Worm (Caenorhabditis elegans) whole organism, L1 larva: ENCODE data around the gene egl-6.

Experiments used
- C16A3.4 ChIP-seq: fragments of 150-350 bp; optimal IDR thresholded peaks from 2 replicates; lab custom pipeline; 2014; ENCODE audit warnings: missing biosample characterization, missing genetic modification characterization
- C34B4.2 ChIP-seq: sonication (generic microtip); optimal IDR thresholded peaks from 2 replicates; lab custom pipeline; 2017; ENCODE audit warnings: mild to moderate bottlenecking, missing genetic modification characterization, missing compliant biosample characterization
- Y116A8C.19 ChIP-seq: sonication (generic microtip); optimal IDR thresholded peaks from 2 replicates; lab custom pipeline; 2016; ENCODE audit warnings: missing compliant biosample characterization, missing genetic modification characterization, borderline replicate concordance
- alr-1 ChIP-seq: fragments of 200-800 bp; sonication (Bioruptor generic); optimal IDR thresholded peaks from 2 replicates; lab custom pipeline; 2018; ENCODE audit warnings: borderline replicate concordance, mild to moderate bottlenecking, missing genetic modification characterization, missing compliant biosample characterization
- ama-1 ChIP-seq: fragments of 150-350 bp; optimal IDR thresholded peaks from 2 replicates; lab custom pipeline; 2014
- blmp-1 ChIP-seq: fragments of 150-350 bp; optimal IDR thresholded peaks from 2 replicates; lab custom pipeline; 2014; ENCODE audit warnings: missing biosample characterization, missing genetic modification characterization
- ceh-63 ChIP-seq: fragments of 200-800 bp; sonication (Bioruptor generic); optimal IDR thresholded peaks from 2 replicates; lab custom pipeline; 2018; ENCODE audit warnings: mild to moderate bottlenecking, missing genetic modification characterization, missing compliant biosample characterization
- ceh-88 ChIP-seq: fragments of 200-800 bp; sonication (Bioruptor generic); IDR thresholded peaks from 2 replicates; pipeline ENCODE4 v1.3.6; 2022; ENCODE audit warnings: missing genetic modification characterization, missing compliant biosample characterization
- ces-1 ChIP-seq: fragments of 150-350 bp; optimal IDR thresholded peaks from 2 replicates; lab custom pipeline; 2014; ENCODE audit warnings: missing biosample characterization, missing genetic modification reagents, missing genetic modification characterization
- efl-3 ChIP-seq: fragments of 200-800 bp; sonication (Bioruptor generic); optimal IDR thresholded peaks from 2 replicates; lab custom pipeline; 2018; ENCODE audit warnings: mild to moderate bottlenecking, missing genetic modification characterization, missing compliant biosample characterization
- egl-27 ChIP-seq, 2 experiments: fragments of 150-350 bp in 1 of 2; sonication (generic microtip); optimal IDR thresholded peaks; 3 replicates each; lab custom pipeline; 2017 to 2018; ENCODE audit warnings: missing biosample characterization in 2 of 2, missing genetic modification characterization in 2 of 2, missing genetic modification reagents in 2 of 2
- elt-2 ChIP-seq: sonication (generic microtip); optimal IDR thresholded peaks from 2 replicates; lab custom pipeline; 2016; ENCODE audit warnings: missing genetic modification characterization, mild to moderate bottlenecking, inconsistent platforms, missing compliant biosample characterization, missing genetic modification reagents
- elt-3 ChIP-seq, 6 experiments: fragments of 150-350 bp in 1 of 6; sonication (generic microtip); optimal IDR thresholded peaks; 2 replicates each; lab custom pipeline; 2017 to 2018; ENCODE audit warnings: missing biosample characterization in 6 of 6, missing genetic modification characterization in 6 of 6, inconsistent platforms in 1 of 6
- fkh-10 ChIP-seq: sonication (generic microtip); optimal IDR thresholded peaks from 2 replicates; lab custom pipeline; 2017; ENCODE audit warnings: missing biosample characterization, missing genetic modification reagents, missing genetic modification characterization
- fkh-4 ChIP-seq: sonication (generic microtip); optimal IDR thresholded peaks from 2 replicates; lab custom pipeline; 2016; ENCODE audit warnings: missing compliant biosample characterization, missing genetic modification characterization, borderline replicate concordance
- grh-1 ChIP-seq: fragments of 200-800 bp; sonication (Bioruptor generic); IDR thresholded peaks from 2 replicates; pipeline ENCODE4 v1.3.6; 2022; ENCODE audit warnings: missing genetic modification reagents, missing genetic modification characterization, missing compliant biosample characterization
- hlh-4 ChIP-seq: sonication (generic microtip); optimal IDR thresholded peaks from 2 replicates; lab custom pipeline; 2016; ENCODE audit warnings: mild to moderate bottlenecking, missing genetic modification characterization, missing compliant biosample characterization
- hpl-2 ChIP-seq: fragments of 150-350 bp; optimal IDR thresholded peaks from 2 replicates; lab custom pipeline; 2014; ENCODE audit warnings: missing biosample characterization, missing genetic modification reagents, missing genetic modification characterization
- isw-1 ChIP-seq: fragments of 200-800 bp; sonication (Bioruptor generic); IDR thresholded peaks from 2 replicates; pipeline ENCODE4 v1.3.6; 2022; ENCODE audit warnings: missing genetic modification characterization, missing compliant biosample characterization
- jun-1 ChIP-seq: fragments of 150-350 bp; optimal IDR thresholded peaks from 2 replicates; lab custom pipeline; 2014; ENCODE audit warnings: missing biosample characterization, missing genetic modification reagents, missing genetic modification characterization
- lin-13 ChIP-seq: fragments of 150-350 bp; optimal IDR thresholded peaks from 2 replicates; lab custom pipeline; 2014; ENCODE audit warnings: missing biosample characterization, missing genetic modification reagents, missing genetic modification characterization
- lin-14 ChIP-seq: fragments of 200-800 bp; sonication (Bioruptor generic); optimal IDR thresholded peaks from 2 replicates; lab custom pipeline; 2018; ENCODE audit warnings: mild to moderate bottlenecking, missing genetic modification characterization, moderate library complexity, missing compliant biosample characterization
- lin-15B ChIP-seq: fragments of 150-350 bp; sonication (generic microtip); optimal IDR thresholded peaks from 3 replicates; lab custom pipeline; 2014; ENCODE audit warnings: missing biosample characterization, missing genetic modification characterization
- lin-35 ChIP-seq, 2 experiments: fragments of 150-350 bp; optimal IDR thresholded peaks; 2 replicates each; lab custom pipeline; 2014; ENCODE audit warnings: missing biosample characterization in 2 of 2, missing genetic modification characterization in 2 of 2, missing genetic modification reagents in 2 of 2
- lir-3 ChIP-seq: sonication (generic microtip); optimal IDR thresholded peaks from 2 replicates; lab custom pipeline; 2016; ENCODE audit warnings: mild to moderate bottlenecking, missing genetic modification characterization, moderate library complexity, missing compliant biosample characterization; ENCODE audit not compliant: poor library complexity
- lsy-2 ChIP-seq, 2 experiments: fragments of 150-350 bp; optimal IDR thresholded peaks; 2 replicates each; lab custom pipeline; 2014; ENCODE audit warnings: missing biosample characterization in 2 of 2, missing genetic modification characterization in 2 of 2
- mab-9 ChIP-seq: fragments of 200-800 bp; sonication (Bioruptor generic); IDR thresholded peaks from 2 replicates; pipeline ENCODE4 v1.3.6; 2022; ENCODE audit warnings: missing genetic modification reagents, missing genetic modification characterization, missing compliant biosample characterization
- mef-2 ChIP-seq: fragments of 150-350 bp; optimal IDR thresholded peaks from 2 replicates; lab custom pipeline; 2014; ENCODE audit warnings: missing biosample characterization, missing genetic modification characterization
- mep-1 ChIP-seq: fragments of 150-350 bp; optimal IDR thresholded peaks from 2 replicates; lab custom pipeline; 2014; ENCODE audit warnings: missing biosample characterization, missing genetic modification characterization
- nhr-11 ChIP-seq: fragments of 150-350 bp; optimal IDR thresholded peaks from 2 replicates; lab custom pipeline; 2014; ENCODE audit warnings: missing biosample characterization, missing genetic modification characterization
- nhr-12 ChIP-seq: sonication (generic microtip); optimal IDR thresholded peaks from 2 replicates; lab custom pipeline; 2017; ENCODE audit warnings: missing biosample characterization, missing genetic modification characterization
- nhr-20 ChIP-seq: sonication (generic microtip); optimal IDR thresholded peaks from 2 replicates; lab custom pipeline; 2016; ENCODE audit warnings: mild to moderate bottlenecking, missing genetic modification characterization, missing compliant biosample characterization
- nhr-237 ChIP-seq: fragments of 150-350 bp; optimal IDR thresholded peaks from 2 replicates; lab custom pipeline; 2014; ENCODE audit warnings: missing biosample characterization, missing genetic modification characterization
- nhr-47 ChIP-seq: sonication (generic microtip); optimal IDR thresholded peaks from 2 replicates; lab custom pipeline; 2016; ENCODE audit warnings: mild to moderate bottlenecking, missing genetic modification characterization, moderate library complexity, missing compliant biosample characterization
- nhr-71 ChIP-seq: sonication (generic microtip); optimal IDR thresholded peaks from 2 replicates; lab custom pipeline; 2016; ENCODE audit warnings: mild to moderate bottlenecking, missing genetic modification characterization, moderate library complexity, missing compliant biosample characterization
- nhr-76 ChIP-seq: sonication (generic microtip); optimal IDR thresholded peaks from 2 replicates; lab custom pipeline; 2017; ENCODE audit warnings: missing biosample characterization, missing genetic modification characterization
- nhr-85 ChIP-seq: sonication (generic microtip); peaks from one replicate; lab custom pipeline; 2016; ENCODE audit warnings: missing genetic modification characterization, inconsistent platforms, missing compliant biosample characterization
- nhr-90 ChIP-seq: sonication (generic microtip); optimal IDR thresholded peaks from 2 replicates; lab custom pipeline; 2016; ENCODE audit warnings: mild to moderate bottlenecking, missing genetic modification characterization, missing compliant biosample characterization; ENCODE audit not compliant: poor library complexity
- pag-3 ChIP-seq: sonication (generic microtip); optimal IDR thresholded peaks from 2 replicates; lab custom pipeline; 2017; ENCODE audit warnings: missing genetic modification characterization, mild to moderate bottlenecking, missing compliant biosample characterization, antibody characterized with exemption, borderline replicate concordance; ENCODE audit not compliant: insufficient read depth
- pax-3 ChIP-seq: fragments of 200-800 bp; sonication (Bioruptor generic); optimal IDR thresholded peaks from 2 replicates; lab custom pipeline; 2018; ENCODE audit warnings: mild to moderate bottlenecking, missing genetic modification characterization, moderate library complexity, missing compliant biosample characterization
- pqm-1 ChIP-seq: sonication (generic microtip); optimal IDR thresholded peaks from 3 replicates; lab custom pipeline; 2017; ENCODE audit warnings: missing biosample characterization, missing genetic modification characterization
- rnt-1 ChIP-seq: sonication (generic microtip); optimal IDR thresholded peaks from 2 replicates; lab custom pipeline; 2016; ENCODE audit warnings: mild to moderate bottlenecking, missing genetic modification characterization, moderate library complexity, missing compliant biosample characterization
- snpc-4 ChIP-seq: fragments of 150-350 bp; optimal IDR thresholded peaks from 2 replicates; lab custom pipeline; 2014; ENCODE audit warnings: missing biosample characterization, missing genetic modification characterization
- sox-4 ChIP-seq: sonication (generic microtip); optimal IDR thresholded peaks from 2 replicates; lab custom pipeline; 2016; ENCODE audit warnings: missing genetic modification characterization, missing compliant biosample characterization
- sptf-1 ChIP-seq: fragments of 150-350 bp; optimal IDR thresholded peaks from 2 replicates; lab custom pipeline; 2014; ENCODE audit warnings: missing biosample characterization, missing genetic modification characterization
- sup-37 ChIP-seq: fragments of 200-800 bp; sonication (Bioruptor generic); optimal IDR thresholded peaks from 2 replicates; lab custom pipeline; 2018; ENCODE audit warnings: mild to moderate bottlenecking, missing genetic modification characterization, missing compliant biosample characterization
- tlp-1 ChIP-seq: fragments of 150-350 bp; optimal IDR thresholded peaks from 2 replicates; lab custom pipeline; 2014; ENCODE audit warnings: missing biosample characterization, missing genetic modification characterization
- unc-130 ChIP-seq: fragments of 150-350 bp; optimal IDR thresholded peaks from 2 replicates; lab custom pipeline; 2017; ENCODE audit warnings: missing biosample characterization, missing genetic modification characterization, inconsistent platforms
- zip-4 ChIP-seq: fragments of 200-800 bp; sonication (Bioruptor generic); optimal IDR thresholded peaks from 2 replicates; lab custom pipeline; 2018; ENCODE audit warnings: mild to moderate bottlenecking, missing genetic modification characterization, moderate library complexity, missing compliant biosample characterization
- ztf-4 ChIP-seq: fragments of 150-350 bp; optimal IDR thresholded peaks from 2 replicates; lab custom pipeline; 2014; ENCODE audit warnings: missing biosample characterization, missing genetic modification characterization

The egl-6 gene

ce11 chrX:5943908-5944307 is 13.0 kb downstream of the egl-6 start (continued):
- TF ChIP-seq ces-1 (GFP tag; lab: Kevin White, UChicago) (no peak), tlp-1 (tag; lab: Kevin White, UChicago) (no peak), Y116A8C.19 (no peak), mab-9 (no peak), nhr-47 (tag; lab: Kevin White, UChicago) (no peak), hpl-2 (GFP tag; lab: Kevin White, UChicago) (no peak), alr-1 (tag; lab: Kevin White, UChicago) (no peak), nhr-85 (tag; lab: Kevin White, UChicago) (no peak), lin-14 (GFP tag; lab: Kevin White, UChicago) (peak; percentile 59), jun-1 (tag; lab: Kevin White, UChicago) (no peak), ceh-63 (GFP tag; lab: Kevin White, UChicago) (no peak), egl-27 (tag; optimal IDR thresholded peaks at IDR 0.05; lab: Kevin White, UChicago) (no peak), mep-1 (tag; lab: Kevin White, UChicago) (no peak), ama-1 (lab: Kevin White, UChicago) (no peak), nhr-20 (no peak)

- TF ChIP-seq ztf-4 (tag; lab: Kevin White, UChicago), result no peak
- TF ChIP-seq zip-4, result no peak
- TF ChIP-seq grh-1 (GFP tag; lab: Robert Waterston, UW), result no peak
- no peak for TF ChIP-seq nhr-237 (tag; lab: Kevin White, UChicago)
- TF ChIP-seq nhr-85 (tag; lab: Kevin White, UChicago), result peak; percentile 86
- no peak for TF ChIP-seq C34B4.2 (tag; lab: Kevin White, UChicago)
- TF ChIP-seq sup-37, result no peak
- no peak for TF ChIP-seq nhr-71 (tag; lab: Kevin White, UChicago)
- no peak for TF ChIP-seq isw-1 (GFP tag; lab: Robert Waterston, UW)
- TF ChIP-seq jun-1 (tag; lab: Kevin White, UChicago), result no peak
- no peak for TF ChIP-seq C16A3.4 (tag; lab: Kevin White, UChicago)
- no peak for TF ChIP-seq nhr-12 (tag; lab: Kevin White, UChicago)
- no peak for TF ChIP-seq nhr-76 (tag; lab: Kevin White, UChicago)
- TF ChIP-seq mef-2 (tag; lab: Kevin White, UChicago), result no peak
- no peak for TF ChIP-seq snpc-4 (tag; lab: Kevin White, UChicago)
- no peak for TF ChIP-seq rnt-1 (tag; lab: Kevin White, UChicago)
- peak; percentile 12 for TF ChIP-seq nhr-20
- TF ChIP-seq efl-3 (GFP tag; lab: Kevin White, UChicago), result no peak
- no peak for TF ChIP-seq pax-3 (tag; lab: Kevin White, UChicago)
- no peak for TF ChIP-seq lin-15B (tag; lab: Kevin White, UChicago)
- TF ChIP-seq nhr-11 (tag; lab: Kevin White, UChicago), result no peak
- TF ChIP-seq elt-2 (tag; lab: Kevin White, UChicago), result no peak
- peak; percentile 16 for TF ChIP-seq nhr-90 (tag; lab: Kevin White, UChicago)
- no peak for TF ChIP-seq mab-9
- no peak for TF ChIP-seq fkh-4 (tag; lab: Kevin White, UChicago)
- TF ChIP-seq unc-130 (tag; lab: Kevin White, UChicago), result peak; percentile 11
- no peak for TF ChIP-seq lir-3 (tag; lab: Kevin White, UChicago)
- TF ChIP-seq pag-3 (tag; lab: Kevin White, UChicago), result no peak
- TF ChIP-seq hlh-4 (tag; lab: Kevin White, UChicago), result no peak
- TF ChIP-seq pqm-1 (tag; lab: Kevin White, UChicago), result no peak
- TF ChIP-seq blmp-1 (tag; lab: Kevin White, UChicago), result peak; percentile 30
- no peak for TF ChIP-seq egl-27 (tag; optimal IDR thresholded peaks at IDR 0.05; lab: Kevin White, UChicago)
- TF ChIP-seq sptf-1 (tag; lab: Kevin White, UChicago), result no peak
- no peak for TF ChIP-seq lsy-2 (tag; optimal IDR thresholded peaks at IDR 0.05; lab: Kevin White, UChicago)
- no peak for TF ChIP-seq sox-4 (tag; lab: Kevin White, UChicago)
- peak in 1 of 6 experiments; percentile 30 for TF ChIP-seq elt-3 (tag; optimal IDR thresholded peaks at IDR 0.05; lab: Kevin White, UChicago)
- TF ChIP-seq ama-1 (lab: Kevin White, UChicago), result no peak
- no peak for TF ChIP-seq lin-14 (GFP tag; lab: Kevin White, UChicago)
- TF ChIP-seq fkh-10 (GFP tag; lab: Kevin White, UChicago), result no peak
- no peak for TF ChIP-seq ceh-88 (GFP tag; lab: Robert Waterston, UW)
- TF ChIP-seq lin-35 (GFP tag; optimal IDR thresholded peaks at IDR 0.05; lab: Kevin White, UChicago), result no peak
- TF ChIP-seq lin-13 (GFP tag; lab: Kevin White, UChicago), result no peak
- TF ChIP-seq nhr-47 (tag; lab: Kevin White, UChicago), result no peak
Observed at ce11 chrX:5944488-5944887, 13.6 kb downstream of the egl-6 start, which contains the start of gene acs-17. Gene acs-17 (minus strand): TSS chrX:5944510.
